Fruit fly (Drosophila melanogaster) whole organism, embryonic: ENCODE data around the gene CG2157.

Source experiments
- Ada2b ChIP-seq: fragments of 200-800 bp; sonication (Bioruptor generic); IDR thresholded peaks from 2 replicates; pipeline ENCODE4 v1.3.6; 2022; ENCODE audit warnings: missing biosample characterization, missing genetic modification characterization
- Blimp-1 ChIP-seq: fragments of 200-800 bp; sonication (Bioruptor generic); optimal IDR thresholded peaks from 3 replicates; lab custom pipeline; 2018; ENCODE audit warnings: missing biosample characterization, missing genetic modification characterization, mild to moderate bottlenecking, moderate library complexity, missing genetic modification reagents
- CG10209 ChIP-seq: fragments of 200-800 bp; sonication (Bioruptor generic); optimal IDR thresholded peaks from 3 replicates; lab custom pipeline; 2017; ENCODE audit warnings: missing biosample characterization, mild to moderate bottlenecking, missing genetic modification characterization, missing genetic modification reagents
- CG10274 ChIP-seq: fragments of 200-800 bp; sonication (Bioruptor generic); optimal IDR thresholded peaks from 3 replicates; lab custom pipeline; 2017; ENCODE audit warnings: missing biosample characterization, mild to moderate bottlenecking, missing genetic modification characterization
- CG10979 ChIP-seq: fragments of 200-800 bp; sonication (Bioruptor generic); optimal IDR thresholded peaks from 2 replicates; lab custom pipeline; 2018; ENCODE audit warnings: missing biosample characterization, mild to moderate bottlenecking, missing genetic modification characterization, moderate library complexity
- CG11504 ChIP-seq: fragments of 200-800 bp; sonication (Bioruptor generic); optimal IDR thresholded peaks from 3 replicates; lab custom pipeline; 2019; ENCODE audit warnings: missing biosample characterization, mild to moderate bottlenecking, missing genetic modification characterization, moderate library complexity
- CG12391 ChIP-seq: fragments of 200-800 bp; sonication (Bioruptor generic); optimal IDR thresholded peaks from 3 replicates; lab custom pipeline; 2018; ENCODE audit warnings: missing biosample characterization, mild to moderate bottlenecking, missing genetic modification characterization, moderate library complexity
- CG1603 ChIP-seq: fragments of 200-800 bp; sonication (Bioruptor generic); optimal IDR thresholded peaks from 2 replicates; lab custom pipeline; 2019; ENCODE audit warnings: missing biosample characterization, mild to moderate bottlenecking, missing genetic modification characterization, moderate library complexity
- CG17328 ChIP-seq: fragments of 200-800 bp; sonication (Bioruptor generic); IDR thresholded peaks from 2 replicates; pipeline ENCODE4 v1.3.6; 2022; ENCODE audit warnings: missing biosample characterization, missing genetic modification characterization
- CG2712 ChIP-seq: fragments of 200-800 bp; optimal IDR thresholded peaks from 3 replicates; lab custom pipeline; 2019; ENCODE audit warnings: missing biosample characterization, mild to moderate bottlenecking, missing genetic modification characterization, moderate library complexity
- CG3281 ChIP-seq: fragments of 200-800 bp; sonication (Bioruptor generic); optimal IDR thresholded peaks from 3 replicates; lab custom pipeline; 2017; ENCODE audit warnings: missing biosample characterization, mild to moderate bottlenecking, missing genetic modification characterization
- CG6765 ChIP-seq: fragments of 200-800 bp; sonication (Bioruptor generic); optimal IDR thresholded peaks from 3 replicates; lab custom pipeline; 2017; ENCODE audit warnings: missing biosample characterization, mild to moderate bottlenecking, missing genetic modification characterization
- CG7357 ChIP-seq: fragments of 200-800 bp; sonication (Bioruptor generic); IDR thresholded peaks from 3 replicates; pipeline ENCODE4 v1.3.6; 2022; ENCODE audit warnings: missing biosample characterization, missing genetic modification characterization
- CG9609 ChIP-seq: fragments of 200-800 bp; sonication (Bioruptor generic); optimal IDR thresholded peaks from 3 replicates; lab custom pipeline; 2016; ENCODE audit warnings: missing biosample characterization, missing genetic modification characterization
- Deaf1 ChIP-seq: fragments of 200-800 bp; optimal IDR thresholded peaks from 3 replicates; lab custom pipeline; 2019; ENCODE audit warnings: missing biosample characterization, mild to moderate bottlenecking, missing genetic modification characterization, moderate library complexity
- Ets65A ChIP-seq: fragments of 200-800 bp; sonication (Bioruptor generic); peaks from one replicate; lab custom pipeline; 2016; ENCODE audit warnings: missing biosample characterization, missing genetic modification characterization
- Hr51 ChIP-seq, 2 experiments: fragments of 200-800 bp; sonication (Bioruptor generic); optimal IDR thresholded peaks; 2 replicates in 1 of 2; 3 replicates in 1 of 2; lab custom pipeline; 2016 to 2018; ENCODE audit warnings: missing biosample characterization in 2 of 2, missing genetic modification characterization in 2 of 2, mild to moderate bottlenecking in 1 of 2, moderate library complexity in 1 of 2
- Hr78 ChIP-seq, 2 experiments: fragments of 200-800 bp in 1 of 2; fragments of >200 bp in 1 of 2; sonication (Bioruptor generic) in 1 of 2; optimal IDR thresholded peaks; 2 replicates each; lab custom pipeline; 2017 to 2019; ENCODE audit warnings: missing biosample characterization in 2 of 2, missing genetic modification characterization in 2 of 2, mild to moderate bottlenecking in 1 of 2, moderate library complexity in 1 of 2
- Oli ChIP-seq: fragments of 200-800 bp; sonication (Bioruptor generic); optimal IDR thresholded peaks from 2 replicates; lab custom pipeline; 2018; ENCODE audit warnings: missing biosample characterization, mild to moderate bottlenecking, missing genetic modification characterization, moderate library complexity
- PHDP ChIP-seq: fragments of 200-800 bp; sonication (Bioruptor generic); optimal IDR thresholded peaks from 3 replicates; lab custom pipeline; 2018; ENCODE audit warnings: missing biosample characterization, mild to moderate bottlenecking, missing genetic modification characterization, moderate library complexity
- Pdp1 ChIP-seq, 2 experiments: fragments of 200-800 bp; sonication (Bioruptor generic); optimal IDR thresholded peaks; 3 replicates each; lab custom pipeline; 2016; ENCODE audit warnings: missing biosample characterization in 2 of 2, missing genetic modification characterization in 2 of 2, mild to moderate bottlenecking in 1 of 2, moderate library complexity in 1 of 2
- Sox102F ChIP-seq: fragments of 200-800 bp; sonication (Bioruptor generic); optimal IDR thresholded peaks from 2 replicates; lab custom pipeline; 2018; ENCODE audit warnings: missing biosample characterization, mild to moderate bottlenecking, missing genetic modification characterization, moderate library complexity
- Xbp1 ChIP-seq: fragments of 200-800 bp; sonication (Bioruptor generic); optimal IDR thresholded peaks from 3 replicates; lab custom pipeline; 2016; ENCODE audit warnings: missing biosample characterization, mild to moderate bottlenecking, missing genetic modification characterization
- ara ChIP-seq: fragments of 200-800 bp; sonication (Bioruptor generic); IDR thresholded peaks from 2 replicates; pipeline ENCODE4 v1.3.6; 2022; ENCODE audit warnings: missing biosample characterization, missing genetic modification characterization
- bsh ChIP-seq, 2 experiments: fragments of 200-800 bp; sonication (Bioruptor generic); optimal IDR thresholded peaks; 2 replicates each; lab custom pipeline; 2017 to 2018; ENCODE audit warnings: mild to moderate bottlenecking in 2 of 2, missing biosample characterization in 2 of 2, missing genetic modification characterization in 2 of 2, moderate library complexity in 1 of 2
- chif ChIP-seq, 2 experiments: fragments of 200-800 bp; sonication (Bioruptor generic); optimal IDR thresholded peaks; 3 replicates each; lab custom pipeline; 2016; ENCODE audit warnings: missing biosample characterization in 2 of 2, missing genetic modification characterization in 2 of 2
- chm ChIP-seq: fragments of 200-800 bp; sonication (Bioruptor generic); IDR thresholded peaks from 2 replicates; pipeline ENCODE4 v1.3.6; 2022; ENCODE audit warnings: missing biosample characterization, missing genetic modification characterization
- disco-r ChIP-seq: fragments of 200-800 bp; sonication (Bioruptor generic); optimal IDR thresholded peaks from 2 replicates; lab custom pipeline; 2016; ENCODE audit warnings: missing biosample characterization, missing genetic modification characterization
- dmrt11E ChIP-seq: fragments of 200-800 bp; sonication (Bioruptor generic); optimal IDR thresholded peaks from 3 replicates; lab custom pipeline; 2018; ENCODE audit warnings: missing biosample characterization, mild to moderate bottlenecking, missing genetic modification characterization, moderate library complexity
- dmrt99B ChIP-seq: fragments of 200-800 bp; sonication (Bioruptor generic); optimal IDR thresholded peaks from 2 replicates; lab custom pipeline; 2018; ENCODE audit warnings: missing biosample characterization, mild to moderate bottlenecking, missing genetic modification characterization, moderate library complexity
- dpn ChIP-seq, 2 experiments: fragments of 200-800 bp; sonication (Bioruptor generic); optimal IDR thresholded peaks; 3 replicates each; lab custom pipeline; 2016; ENCODE audit warnings: missing biosample characterization in 2 of 2, missing genetic modification characterization in 2 of 2
- fd96Cb ChIP-seq: fragments of 200-800 bp; sonication (Bioruptor generic); optimal IDR thresholded peaks from 2 replicates; lab custom pipeline; 2018; ENCODE audit warnings: missing biosample characterization, mild to moderate bottlenecking, missing genetic modification characterization, moderate library complexity
- grau ChIP-seq: fragments of 200-800 bp; optimal IDR thresholded peaks from 3 replicates; lab custom pipeline; 2019; ENCODE audit warnings: missing biosample characterization, mild to moderate bottlenecking, missing genetic modification characterization, moderate library complexity
- ind ChIP-seq: fragments of 200-800 bp; sonication (Bioruptor generic); optimal IDR thresholded peaks from 3 replicates; lab custom pipeline; 2016; ENCODE audit warnings: missing biosample characterization, missing genetic modification characterization
- lab ChIP-seq: fragments of 200-800 bp; sonication (Bioruptor generic); optimal IDR thresholded peaks from 3 replicates; lab custom pipeline; 2017; ENCODE audit warnings: missing biosample characterization, missing genetic modification characterization, mild to moderate bottlenecking, moderate library complexity, missing genetic modification reagents
- mld ChIP-seq: fragments of 200-800 bp; sonication (Bioruptor generic); IDR thresholded peaks from 3 replicates; pipeline ENCODE4 v1.3.6; 2022; ENCODE audit warnings: missing biosample characterization, missing genetic modification characterization; ENCODE audit not compliant: partially characterized antibody
- phol ChIP-seq: fragments of 200-800 bp; sonication (Bioruptor generic); optimal IDR thresholded peaks from 3 replicates; lab custom pipeline; 2018; ENCODE audit warnings: missing biosample characterization, mild to moderate bottlenecking, missing genetic modification characterization, moderate library complexity
- prd ChIP-seq, 3 experiments: fragments of >200 bp in 2 of 3; fragments of 200-800 bp in 1 of 3; sonication (Bioruptor generic) in 1 of 3; optimal IDR thresholded peaks in 2 of 3; IDR thresholded peaks in 1 of 3; 2 replicates in 2 of 3; 3 replicates in 1 of 3; pipeline versions ENCODE4 v1.3.6 to Lab custom; 2017 to 2022; ENCODE audit warnings: missing biosample characterization in 1 of 3, missing genetic modification characterization in 1 of 3
- row ChIP-seq: fragments of 200-800 bp; sonication (Bioruptor generic); IDR thresholded peaks from 3 replicates; pipeline ENCODE4 v1.3.6; 2022; ENCODE audit warnings: missing biosample characterization, missing genetic modification characterization
- sens ChIP-seq: fragments of 200-800 bp; sonication (Bioruptor generic); peaks from one replicate; lab custom pipeline; 2016; ENCODE audit warnings: missing biosample characterization, missing genetic modification characterization
- sima ChIP-seq: fragments of 200-800 bp; sonication (Bioruptor generic); optimal IDR thresholded peaks from 2 replicates; lab custom pipeline; 2016; ENCODE audit warnings: missing biosample characterization, missing genetic modification characterization
- sisA ChIP-seq: fragments of 200-800 bp; sonication (Bioruptor generic); IDR thresholded peaks from 2 replicates; pipeline ENCODE4 v1.3.6; 2022; ENCODE audit warnings: missing biosample characterization, missing genetic modification characterization
- ttk ChIP-seq: fragments of 200-800 bp; sonication (Bioruptor generic); IDR thresholded peaks from 2 replicates; pipeline ENCODE4 v2.1.2; 2022; ENCODE audit warnings: missing biosample characterization, missing genetic modification characterization
- unpg ChIP-seq: fragments of 200-800 bp; sonication (Bioruptor generic); optimal IDR thresholded peaks from 3 replicates; lab custom pipeline; 2018; ENCODE audit warnings: missing biosample characterization, mild to moderate bottlenecking, missing genetic modification characterization, moderate library complexity

Gene CG2157

DNA sequence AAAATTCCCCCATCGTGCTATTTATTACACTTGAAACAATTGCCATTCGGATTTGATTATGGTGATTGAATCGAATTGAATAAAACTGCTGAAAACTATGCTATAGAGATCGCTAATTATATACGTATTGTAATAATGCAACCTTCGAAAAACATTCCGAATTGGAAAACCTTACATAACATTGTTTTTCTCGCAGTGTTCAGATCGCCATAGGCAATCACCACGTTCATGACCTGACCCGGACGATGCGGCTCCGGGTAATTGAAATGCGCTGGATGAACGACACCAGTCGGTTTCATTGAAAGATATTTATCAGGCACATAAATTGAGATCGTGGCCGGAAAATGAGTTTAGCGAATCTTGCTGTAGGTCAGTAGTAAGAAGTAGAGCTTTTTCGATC is 13.7 kb downstream of the CG2157 start:
- TF ChIP-seq CG3281 (no peak), CG10209 (peak; percentile 2), bsh (GFP tag; optimal IDR thresholded peaks at IDR 0.05; lab: Kevin White, UChicago) (peak in 1 of 2 experiments; percentile 2), chm (GFP tag; lab: Robert Waterston, UW) (no peak), sisA (GFP tag; lab: Robert Waterston, UW) (no peak), row (GFP tag; lab: Robert Waterston, UW) (0 out of 3 replicates have a peak, but pooled peaks have one; percentile 28), ara (GFP tag; lab: Robert Waterston, UW) (0 out of 2 replicates have a peak, but pooled peaks have one; percentile 17), ind (peak; percentile 5), chif (GFP tag; optimal IDR thresholded peaks at IDR 0.05; lab: Kevin White, UChicago) (peak in 1 of 2 experiments; percentile 0), dmrt11E (tag; lab: Kevin White, UChicago) (peak; percentile 16), prd (optimal IDR thresholded peaks at IDR 0.05; lab: Kevin White, UChicago) (no peak), prd (GFP tag; IDR thresholded peaks at IDR 0.05; lab: Robert Waterston, UW) (peak; percentile 40; the same call in 1 of the 3 replicates), grau (tag; lab: Kevin White, UChicago) (peak; percentile 7), Xbp1 (peak; percentile 19), CG12391 (tag; lab: Kevin White, UChicago) (peak; percentile 26), Ets65A (GFP tag; lab: Kevin White, UChicago) (peak; percentile 61), Deaf1 (no peak), Ada2b (GFP tag; lab: Robert Waterston, UW) (0 out of 2 replicates have a peak, but pooled peaks have one; percentile 8), Oli (tag; lab: Kevin White, UChicago) (peak; percentile 23), Pdp1 (GFP tag; optimal IDR thresholded peaks at IDR 0.05; lab: Kevin White, UChicago) (peak in 1 of 2 experiments; percentile 41), dpn (GFP tag; optimal IDR thresholded peaks at IDR 0.05; lab: Kevin White, UChicago) (peak in 1 of 2 experiments; percentile 5), Hr78 (GFP tag; optimal IDR thresholded peaks at IDR 0.05; lab: Kevin White, UChicago) (peak in 1 of 2 experiments; percentile 1), mld (GFP tag; lab: Robert Waterston, UW) (no peak), sima (GFP tag; lab: Kevin White, UChicago) (no peak), CG17328 (GFP tag; lab: Robert Waterston, UW) (0 out of 2 replicates have a peak, but pooled peaks have one; percentile 33), CG1603 (peak; percentile 41), Hr51 (GFP tag; optimal IDR thresholded peaks at IDR 0.05; lab: Kevin White, UChicago) (no peak), CG11504 (tag; lab: Kevin White, UChicago) (peak; percentile 31), lab (GFP tag; lab: Kevin White, UChicago) (peak; percentile 21), CG10274 (GFP tag; lab: Kevin White, UChicago) (no peak), CG9609 (peak; percentile 4), Blimp-1 (peak; percentile 25), Sox102F (GFP tag; lab: Kevin White, UChicago) (peak; percentile 28), CG2712 (tag; lab: Kevin White, UChicago) (peak; percentile 14), disco-r (GFP tag; lab: Kevin White, UChicago) (no peak), dmrt99B (tag; lab: Kevin White, UChicago) (peak; percentile 6), PHDP (tag; lab: Kevin White, UChicago) (peak; percentile 12), CG10979 (tag; lab: Kevin White, UChicago) (peak; percentile 16), sens (GFP tag; lab: Kevin White, UChicago) (peak; percentile 59), ttk (no peak), unpg (GFP tag; lab: Kevin White, UChicago) (peak; percentile 29), phol (tag; lab: Kevin White, UChicago) (peak; percentile 17), fd96Cb (peak; percentile 8), CG7357 (no peak), CG6765 (no peak)
